Fruit fly (Drosophila melanogaster) whole organism, embryonic: Measurements from ENCODE around the gene CG42399.

Experiments
- Abd-B ChIP-seq: fragments of 200-800 bp; sonication (Bioruptor generic); optimal IDR thresholded peaks from 2 replicates; lab custom pipeline; 2018; ENCODE audit warnings: missing biosample characterization, mild to moderate bottlenecking, missing genetic modification characterization, moderate library complexity
- CG1024 ChIP-seq: fragments of 200-800 bp; sonication (Bioruptor generic); IDR thresholded peaks from 2 replicates; pipeline ENCODE4 v1.3.6; 2022; ENCODE audit warnings: missing biosample characterization, missing genetic modification characterization
- CG10366 ChIP-seq: fragments of 200-800 bp; sonication (Bioruptor generic); IDR thresholded peaks from 2 replicates; pipeline ENCODE4 v1.3.6; 2022; ENCODE audit warnings: missing biosample characterization, missing genetic modification characterization
- CG10543 ChIP-seq: fragments of 200-800 bp; sonication (Bioruptor generic); optimal IDR thresholded peaks from 3 replicates; lab custom pipeline; 2017; ENCODE audit warnings: missing biosample characterization, mild to moderate bottlenecking, missing genetic modification characterization, moderate library complexity
- CG11504 ChIP-seq: fragments of 200-800 bp; sonication (Bioruptor generic); optimal IDR thresholded peaks from 3 replicates; lab custom pipeline; 2019; ENCODE audit warnings: missing biosample characterization, mild to moderate bottlenecking, missing genetic modification characterization, moderate library complexity
- CG11560 ChIP-seq: fragments of 200-800 bp; sonication (Bioruptor generic); IDR thresholded peaks from 3 replicates; pipeline ENCODE4 v1.3.6; 2022; ENCODE audit warnings: missing biosample characterization, missing genetic modification characterization
- CG11695 ChIP-seq: fragments of 200-800 bp; sonication (Bioruptor generic); IDR thresholded peaks from 3 replicates; pipeline ENCODE4 v1.3.6; 2022; ENCODE audit warnings: missing biosample characterization, missing genetic modification characterization
- CG12071 ChIP-seq: fragments of 200-800 bp; sonication (Bioruptor generic); optimal IDR thresholded peaks from 3 replicates; lab custom pipeline; 2018; ENCODE audit warnings: missing biosample characterization, mild to moderate bottlenecking, missing genetic modification characterization
- CG13296 ChIP-seq: fragments of 200-800 bp; sonication (Bioruptor generic); optimal IDR thresholded peaks from 3 replicates; lab custom pipeline; 2018; ENCODE audit warnings: missing biosample characterization, mild to moderate bottlenecking, missing genetic modification characterization
- CG13894 ChIP-seq: fragments of 200-800 bp; sonication (Bioruptor generic); optimal IDR thresholded peaks from 3 replicates; lab custom pipeline; 2018; ENCODE audit warnings: missing biosample characterization, mild to moderate bottlenecking, missing genetic modification characterization, moderate library complexity
- CG15514 ChIP-seq: fragments of 200-800 bp; sonication (Bioruptor generic); optimal IDR thresholded peaks from 3 replicates; lab custom pipeline; 2017; ENCODE audit warnings: missing biosample characterization, missing genetic modification characterization, mild to moderate bottlenecking, moderate library complexity, missing genetic modification reagents
- CG1603 ChIP-seq: fragments of 200-800 bp; sonication (Bioruptor generic); optimal IDR thresholded peaks from 2 replicates; lab custom pipeline; 2019; ENCODE audit warnings: missing biosample characterization, mild to moderate bottlenecking, missing genetic modification characterization, moderate library complexity
- CG17568 ChIP-seq: fragments of 200-800 bp; sonication (Bioruptor generic); optimal IDR thresholded peaks from 2 replicates; lab custom pipeline; 2018; ENCODE audit warnings: missing biosample characterization, mild to moderate bottlenecking, missing genetic modification characterization, moderate library complexity
- CG17612 ChIP-seq: fragments of 200-800 bp; sonication (Bioruptor generic); IDR thresholded peaks from 2 replicates; pipeline ENCODE4 v1.3.6; 2022; ENCODE audit warnings: missing biosample characterization, missing genetic modification characterization
- CG17912 ChIP-seq: fragments of 200-800 bp; sonication (Bioruptor generic); optimal IDR thresholded peaks from 2 replicates; lab custom pipeline; 2018; ENCODE audit warnings: missing biosample characterization, mild to moderate bottlenecking, missing genetic modification characterization
- CG18599 ChIP-seq: fragments of 200-800 bp; sonication (Bioruptor generic); optimal IDR thresholded peaks from 3 replicates; lab custom pipeline; 2017; ENCODE audit warnings: missing biosample characterization, missing genetic modification characterization, mild to moderate bottlenecking, moderate library complexity, missing genetic modification reagents
- CG2889 ChIP-seq: fragments of 200-800 bp; sonication (Bioruptor generic); IDR thresholded peaks from 3 replicates; pipeline ENCODE4 v1.3.6; 2022; ENCODE audit warnings: missing biosample characterization, missing genetic modification characterization
- CG34376 ChIP-seq: fragments of 200-800 bp; sonication (Bioruptor generic); optimal IDR thresholded peaks from 2 replicates; lab custom pipeline; 2018; ENCODE audit warnings: missing biosample characterization, mild to moderate bottlenecking, missing genetic modification characterization
- CG4424 ChIP-seq: fragments of 200-800 bp; sonication (Bioruptor generic); optimal IDR thresholded peaks from 3 replicates; lab custom pipeline; 2016; ENCODE audit warnings: missing biosample characterization, missing genetic modification characterization
- CG5953 ChIP-seq: fragments of 200-800 bp; sonication (Bioruptor generic); IDR thresholded peaks from 2 replicates; pipeline ENCODE4 v1.3.6; 2022; ENCODE audit warnings: missing biosample characterization, missing genetic modification characterization
- CG7745 ChIP-seq: fragments of 200-800 bp; sonication (Bioruptor generic); optimal IDR thresholded peaks from 2 replicates; lab custom pipeline; 2018; ENCODE audit warnings: missing biosample characterization, mild to moderate bottlenecking, missing genetic modification characterization, moderate library complexity
- CG8924 ChIP-seq: fragments of 200-800 bp; optimal IDR thresholded peaks from 3 replicates; lab custom pipeline; 2019; ENCODE audit warnings: missing biosample characterization, mild to moderate bottlenecking, missing genetic modification characterization, moderate library complexity
- CG9727 ChIP-seq: fragments of 200-800 bp; sonication (Bioruptor generic); optimal IDR thresholded peaks from 3 replicates; lab custom pipeline; 2017; ENCODE audit warnings: missing biosample characterization, mild to moderate bottlenecking, missing genetic modification characterization
- D19B ChIP-seq: fragments of 200-800 bp; sonication (Bioruptor generic); optimal IDR thresholded peaks from 2 replicates; lab custom pipeline; 2017; ENCODE audit warnings: missing biosample characterization, mild to moderate bottlenecking, missing genetic modification characterization
- Hey ChIP-seq: fragments of 200-800 bp; sonication (Bioruptor generic); optimal IDR thresholded peaks from 3 replicates; lab custom pipeline; 2018; ENCODE audit warnings: missing biosample characterization, mild to moderate bottlenecking, missing genetic modification characterization
- MESR4 ChIP-seq: fragments of 200-800 bp; sonication (Bioruptor generic); optimal IDR thresholded peaks from 2 replicates; lab custom pipeline; 2018; ENCODE audit warnings: missing biosample characterization, mild to moderate bottlenecking, missing genetic modification characterization, moderate library complexity
- Max ChIP-seq: fragments of 200-800 bp; sonication (Bioruptor generic); optimal IDR thresholded peaks from 2 replicates; lab custom pipeline; 2016; ENCODE audit warnings: missing biosample characterization, mild to moderate bottlenecking, missing genetic modification characterization
- Med ChIP-seq: fragments of 200-800 bp; sonication (Bioruptor generic); peaks from one replicate; lab custom pipeline; 2016; ENCODE audit warnings: missing biosample characterization, missing genetic modification characterization, mild to moderate bottlenecking, inconsistent platforms, moderate library complexity
- Mes4 ChIP-seq: fragments of 200-800 bp; sonication (Bioruptor generic); optimal IDR thresholded peaks from 2 replicates; lab custom pipeline; 2016; ENCODE audit warnings: missing biosample characterization, missing genetic modification characterization
- Side ChIP-seq: fragments of 200-800 bp; sonication (Bioruptor generic); optimal IDR thresholded peaks from 2 replicates; lab custom pipeline; 2016; ENCODE audit warnings: missing biosample characterization, missing genetic modification characterization
- Six4 ChIP-seq: fragments of 200-800 bp; sonication (Bioruptor generic); optimal IDR thresholded peaks from 2 replicates; lab custom pipeline; 2016; ENCODE audit warnings: missing biosample characterization, missing genetic modification characterization
- ac ChIP-seq: fragments of 200-800 bp; sonication (Bioruptor generic); optimal IDR thresholded peaks from 3 replicates; lab custom pipeline; 2017; ENCODE audit warnings: missing biosample characterization, mild to moderate bottlenecking, missing genetic modification characterization
- bbx ChIP-seq: fragments of 200-800 bp; sonication (Bioruptor generic); IDR thresholded peaks from 2 replicates; pipeline ENCODE4 v1.3.6; 2022; ENCODE audit warnings: missing biosample characterization, missing genetic modification characterization; ENCODE audit not compliant: partially characterized antibody
- bcd ChIP-seq: fragments of 200-800 bp; sonication (Bioruptor generic); optimal IDR thresholded peaks from 2 replicates; lab custom pipeline; 2017; ENCODE audit warnings: missing biosample characterization, mild to moderate bottlenecking, missing genetic modification characterization
- chn ChIP-seq: fragments of 200-800 bp; sonication (Bioruptor generic); optimal IDR thresholded peaks from 2 replicates; lab custom pipeline; 2016; ENCODE audit warnings: missing biosample characterization, missing genetic modification characterization
- en ChIP-seq: fragments of 200-800 bp; sonication (Bioruptor generic); optimal IDR thresholded peaks from 2 replicates; lab custom pipeline; 2016; ENCODE audit warnings: missing biosample characterization, missing genetic modification characterization
- ewg ChIP-seq: fragments of 200-800 bp; sonication (Bioruptor generic); optimal IDR thresholded peaks from 3 replicates; lab custom pipeline; 2017; ENCODE audit warnings: mild to moderate bottlenecking, missing biosample characterization, missing genetic modification reagents, missing genetic modification characterization
- ftz-f1 ChIP-seq: fragments of 200-800 bp; sonication (Bioruptor generic); optimal IDR thresholded peaks from 2 replicates; lab custom pipeline; 2016; ENCODE audit warnings: missing biosample characterization, missing genetic modification characterization
- gro ChIP-seq: fragments of 200-800 bp; sonication (Bioruptor generic); optimal IDR thresholded peaks from 2 replicates; lab custom pipeline; 2016; ENCODE audit warnings: missing biosample characterization, missing genetic modification characterization
- gsb ChIP-seq: fragments of 200-800 bp; sonication (Bioruptor generic); IDR thresholded peaks from 2 replicates; pipeline ENCODE4 v1.3.6; 2022; ENCODE audit warnings: missing biosample characterization, missing genetic modification characterization
- kni ChIP-seq: fragments of 200-800 bp; sonication (Bioruptor generic); optimal IDR thresholded peaks from 3 replicates; lab custom pipeline; 2017; ENCODE audit warnings: mild to moderate bottlenecking, missing biosample characterization, missing genetic modification reagents, missing genetic modification characterization
- lbe ChIP-seq: fragments of 200-800 bp; sonication (Bioruptor generic); optimal IDR thresholded peaks from 2 replicates; lab custom pipeline; 2016; ENCODE audit warnings: missing biosample characterization, mild to moderate bottlenecking, missing genetic modification characterization
- lilli ChIP-seq: fragments of 200-800 bp; sonication (Bioruptor generic); optimal IDR thresholded peaks from 3 replicates; lab custom pipeline; 2016; ENCODE audit warnings: missing biosample characterization, missing genetic modification characterization
- onecut ChIP-seq: fragments of 200-800 bp; sonication (Bioruptor generic); IDR thresholded peaks from 2 replicates; pipeline ENCODE4 v1.3.6; 2022; ENCODE audit warnings: missing biosample characterization, missing genetic modification characterization
- scrt ChIP-seq: fragments of 200-800 bp; sonication (Bioruptor generic); optimal IDR thresholded peaks from 2 replicates; lab custom pipeline; 2018; ENCODE audit warnings: missing biosample characterization, mild to moderate bottlenecking, missing genetic modification characterization, moderate library complexity
- sr ChIP-seq: fragments of 200-800 bp; sonication (Bioruptor generic); IDR thresholded peaks from 3 replicates; pipeline ENCODE4 v1.3.6; 2022; ENCODE audit warnings: missing biosample characterization, missing genetic modification characterization
- stc ChIP-seq: fragments of 200-800 bp; sonication (Bioruptor generic); IDR thresholded peaks from 2 replicates; pipeline ENCODE4 v1.3.6; 2022; ENCODE audit warnings: missing biosample characterization, missing genetic modification characterization
- stwl ChIP-seq: fragments of 200-800 bp; sonication (Bioruptor generic); optimal IDR thresholded peaks from 3 replicates; lab custom pipeline; 2018; ENCODE audit warnings: missing biosample characterization, mild to moderate bottlenecking, missing genetic modification characterization, moderate library complexity
- vnd ChIP-seq: fragments of 200-800 bp; sonication (Bioruptor generic); IDR thresholded peaks from 3 replicates; pipeline ENCODE4 v1.3.6; 2022; ENCODE audit warnings: missing biosample characterization, missing genetic modification characterization; ENCODE audit not compliant: partially characterized antibody

The CG42399 gene

DNA sequence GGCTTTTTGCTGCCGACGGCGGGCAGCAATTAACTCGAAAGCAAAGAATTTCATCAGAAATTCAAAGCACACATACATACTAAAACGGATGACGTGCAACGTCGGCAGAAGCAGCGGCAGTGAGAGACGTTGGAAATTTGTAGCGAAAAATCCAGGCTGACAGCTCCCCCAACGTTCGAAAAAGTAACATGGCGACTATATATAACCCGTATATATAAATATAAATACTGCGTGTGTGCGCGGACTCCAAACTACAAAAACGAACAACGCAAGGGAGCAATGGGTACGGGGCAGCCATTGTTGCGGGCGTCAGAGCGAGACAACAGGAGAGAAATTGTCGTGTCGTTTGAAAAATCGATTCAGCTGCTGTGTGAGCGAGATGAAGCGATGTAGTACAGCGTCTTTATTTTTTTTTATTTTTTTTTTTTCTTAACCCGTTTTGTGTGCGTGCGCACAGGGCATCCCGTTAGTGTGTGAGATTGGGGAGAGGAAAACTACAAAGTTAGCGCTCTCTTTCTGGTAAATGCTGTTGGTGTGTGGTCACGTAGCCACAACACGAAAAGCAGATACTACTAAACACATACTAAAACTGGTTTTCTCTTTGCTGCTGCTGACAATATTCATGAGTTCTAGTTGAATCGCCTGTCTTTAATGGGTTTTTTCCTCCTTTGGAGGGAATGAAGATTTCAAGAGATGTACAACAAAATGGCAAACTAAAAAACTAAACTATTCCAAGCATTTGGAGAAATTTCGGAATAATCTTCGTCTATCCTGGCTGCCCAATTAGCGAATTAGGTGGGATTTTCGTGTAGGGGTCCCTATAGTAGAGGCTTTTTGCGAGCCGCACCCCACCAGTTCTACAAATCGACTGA is 7.7 kb upstream of the CG42399 start (continued):
- TF ChIP-seq Six4 (GFP tag; lab: Kevin White, UChicago) = no peak
- TF ChIP-seq en (GFP tag; lab: Kevin White, UChicago) = peak; percentile 19
- TF ChIP-seq CG4424 = peak; percentile 52
- TF ChIP-seq CG34376 (GFP tag; lab: Kevin White, UChicago) = peak; percentile 75
- no peak for TF ChIP-seq CG2889 (GFP tag; lab: Robert Waterston, UW)
- TF ChIP-seq onecut = peak; percentile 100
- no peak for TF ChIP-seq bbx
- TF ChIP-seq Abd-B (GFP tag; lab: Kevin White, UChicago) = peak; percentile 25
- TF ChIP-seq ftz-f1 (GFP tag; lab: Kevin White, UChicago) = peak; percentile 50
- peak; percentile 29 for TF ChIP-seq CG18599 (GFP tag; lab: Kevin White, UChicago)
- no peak for TF ChIP-seq CG11560 (tag; lab: Robert Waterston, UW)
- peak; percentile 97 for TF ChIP-seq CG10543
- peak; percentile 96 for TF ChIP-seq ewg (GFP tag; lab: Kevin White, UChicago)
- peak; percentile 43 for TF ChIP-seq Hey (tag; lab: Kevin White, UChicago)
- TF ChIP-seq Side = no peak
- TF ChIP-seq CG7745 (tag; lab: Kevin White, UChicago) = peak; percentile 30
- TF ChIP-seq CG10366 (GFP tag; lab: Robert Waterston, UW) = no peak
- no peak for TF ChIP-seq CG5953 (GFP tag; lab: Robert Waterston, UW)
- no peak for TF ChIP-seq stwl (tag; lab: Kevin White, UChicago)
- TF ChIP-seq CG17612 = no peak
- peak; percentile 86 for TF ChIP-seq Med (GFP tag; lab: Kevin White, UChicago)
- TF ChIP-seq stc (GFP tag; lab: Robert Waterston, UW) = no peak
- TF ChIP-seq sr (GFP tag; lab: Robert Waterston, UW) = no peak
- peak; percentile 36 for TF ChIP-seq CG15514 (GFP tag; lab: Kevin White, UChicago)
- no peak for TF ChIP-seq MESR4
- TF ChIP-seq CG1024 = no peak
- TF ChIP-seq vnd (GFP tag; lab: Robert Waterston, UW) = no peak
- peak; percentile 28 for TF ChIP-seq CG8924
- peak; percentile 88 for TF ChIP-seq gro (GFP tag; lab: Kevin White, UChicago)
- peak; percentile 43 for TF ChIP-seq CG1603 (tag; lab: Kevin White, UChicago)
- TF ChIP-seq lilli (GFP tag; lab: Kevin White, UChicago) = peak; percentile 23
- no peak for TF ChIP-seq ac (GFP tag; lab: Kevin White, UChicago)
- TF ChIP-seq scrt (GFP tag; lab: Kevin White, UChicago) = peak; percentile 62
- no peak for TF ChIP-seq CG11695 (GFP tag; lab: Robert Waterston, UW)
- peak; percentile 52 for TF ChIP-seq CG17568
- peak; percentile 32 for TF ChIP-seq Max
- TF ChIP-seq CG12071 (GFP tag; lab: Kevin White, UChicago) = peak; percentile 3
- peak; percentile 79 for TF ChIP-seq CG13894 (tag; lab: Kevin White, UChicago)
- TF ChIP-seq CG9727 (GFP tag; lab: Kevin White, UChicago) = peak; percentile 37
- TF ChIP-seq chn (GFP tag; lab: Kevin White, UChicago) = peak; percentile 24
- TF ChIP-seq CG11504 = peak; percentile 10
- peak; percentile 22 for TF ChIP-seq bcd
- peak; percentile 89 for TF ChIP-seq lbe (GFP tag; lab: Kevin White, UChicago)
- no peak for TF ChIP-seq gsb (GFP tag; lab: Robert Waterston, UW)
- no peak for TF ChIP-seq D19B
- peak; percentile 44 for TF ChIP-seq CG13296 (GFP tag; lab: Kevin White, UChicago)
- TF ChIP-seq CG17912 (GFP tag; lab: Kevin White, UChicago) = peak; percentile 59
- TF ChIP-seq Mes4 (GFP tag; lab: Kevin White, UChicago) = peak; percentile 40
- TF ChIP-seq kni (GFP tag; lab: Kevin White, UChicago) = peak; percentile 100
